Worm (Caenorhabditis elegans) whole organism, L4 larva: Measurements from ENCODE around the gene F13D2.1.
A peak's percentile ranks its signal among the peaks of the same experiment; 100 is the strongest.

Experiments
- F10B5.3 ChIP-seq: sonication (generic microtip); optimal IDR thresholded peaks from 2 replicates; lab custom pipeline; 2016; ENCODE audit warnings: mild to moderate bottlenecking, missing genetic modification characterization, missing compliant biosample characterization
- R02D3.7 ChIP-seq: fragments of 150-350 bp; sonication (generic microtip); optimal IDR thresholded peaks from 3 replicates; lab custom pipeline; 2014; ENCODE audit warnings: missing biosample characterization, missing genetic modification characterization
- T26A8.4 ChIP-seq: fragments of 200-800 bp; sonication (Bioruptor generic); IDR thresholded peaks from 2 replicates; pipeline ENCODE4 v1.3.6; 2022; ENCODE audit warnings: missing genetic modification characterization, missing compliant biosample characterization
- ZK337.2 ChIP-seq: fragments of 200-800 bp; sonication (Bioruptor generic); IDR thresholded peaks from 2 replicates; pipeline ENCODE4 v1.3.6; 2022; ENCODE audit warnings: missing genetic modification reagents, missing genetic modification characterization, missing compliant biosample characterization
- ZK546.5 ChIP-seq, 2 experiments: sonication (generic microtip); optimal IDR thresholded peaks; 2 replicates each; lab custom pipeline; 2017; ENCODE audit warnings: missing biosample characterization in 2 of 2, missing genetic modification characterization in 2 of 2
- ama-1 ChIP-seq: fragments of 150-350 bp; optimal IDR thresholded peaks from 2 replicates; lab custom pipeline; 2014; ENCODE audit warnings: inconsistent platforms, mixed read lengths
- arid-1 ChIP-seq: fragments of 200-800 bp; sonication (Bioruptor generic); conservative IDR thresholded peaks from 2 replicates; pipeline ENCODE4 v1.3.6; 2022; ENCODE audit warnings: missing genetic modification reagents, missing genetic modification characterization, missing compliant biosample characterization
- ceh-28 ChIP-seq: fragments of 150-350 bp; optimal IDR thresholded peaks from 2 replicates; lab custom pipeline; 2014; ENCODE audit warnings: missing biosample characterization, missing genetic modification reagents, missing genetic modification characterization
- ceh-32 ChIP-seq: sonication (generic microtip); optimal IDR thresholded peaks from 2 replicates; lab custom pipeline; 2016; ENCODE audit warnings: mild to moderate bottlenecking, missing genetic modification characterization, missing compliant biosample characterization; ENCODE audit not compliant: poor library complexity
- ceh-82 ChIP-seq: sonication (generic microtip); optimal IDR thresholded peaks from 2 replicates; lab custom pipeline; 2017; ENCODE audit warnings: missing biosample characterization, missing genetic modification characterization
- daf-8 ChIP-seq: fragments of 200-800 bp; sonication (Bioruptor generic); IDR thresholded peaks from 2 replicates; pipeline ENCODE4 v1.3.6; 2022; ENCODE audit warnings: missing genetic modification characterization, missing compliant biosample characterization
- dmd-6 ChIP-seq: fragments of 200-800 bp; sonication (Bioruptor generic); IDR thresholded peaks from 2 replicates; pipeline ENCODE4 v1.3.6; 2022; ENCODE audit warnings: missing genetic modification reagents, missing genetic modification characterization, missing compliant biosample characterization
- fos-1 ChIP-seq: fragments of 150-350 bp; optimal IDR thresholded peaks from 2 replicates; lab custom pipeline; 2014; ENCODE audit warnings: missing biosample characterization, missing genetic modification characterization
- hlh-30 ChIP-seq: sonication (generic microtip); optimal IDR thresholded peaks from 2 replicates; lab custom pipeline; 2017; ENCODE audit warnings: antibody characterized with exemption, mild to moderate bottlenecking, missing genetic modification characterization, missing compliant biosample characterization; ENCODE audit not compliant: insufficient read depth
- lin-1 ChIP-seq: fragments of 200-800 bp; sonication (Bioruptor generic); IDR thresholded peaks from 2 replicates; pipeline ENCODE4 v1.3.6; 2022; ENCODE audit warnings: missing genetic modification reagents, missing genetic modification characterization, missing compliant biosample characterization
- lin-13 ChIP-seq: fragments of 150-350 bp; optimal IDR thresholded peaks from 2 replicates; lab custom pipeline; 2014; ENCODE audit warnings: missing biosample characterization, missing genetic modification reagents, missing genetic modification characterization
- lin-38 ChIP-seq: fragments of 200-800 bp; sonication (Bioruptor generic); IDR thresholded peaks from 2 replicates; pipeline ENCODE4 v1.3.6; 2022; ENCODE audit warnings: missing genetic modification reagents, missing genetic modification characterization, missing compliant biosample characterization
- madf-9 ChIP-seq: fragments of 200-800 bp; sonication (Bioruptor generic); conservative IDR thresholded peaks from 2 replicates; pipeline ENCODE4 v1.3.6; 2022; ENCODE audit warnings: missing genetic modification reagents, missing genetic modification characterization, missing compliant biosample characterization
- mes-2 ChIP-seq: sonication (generic microtip); optimal IDR thresholded peaks from 2 replicates; lab custom pipeline; 2016; ENCODE audit warnings: missing genotype, mild to moderate bottlenecking, missing genetic modification characterization, missing compliant biosample characterization; ENCODE audit not compliant: poor library complexity, severe bottlenecking
- mxl-2 ChIP-seq: fragments of 200-800 bp; sonication (Bioruptor generic); conservative IDR thresholded peaks from 2 replicates; pipeline ENCODE4 v1.3.6; 2022; ENCODE audit warnings: missing genetic modification reagents, missing genetic modification characterization, missing compliant biosample characterization
- nhr-25 ChIP-seq: sonication (generic microtip); optimal IDR thresholded peaks from 2 replicates; lab custom pipeline; 2017; ENCODE audit warnings: missing genetic modification characterization, mild to moderate bottlenecking, missing compliant biosample characterization, antibody characterized with exemption, moderate library complexity, borderline replicate concordance; ENCODE audit not compliant: insufficient read depth
- nhr-48 ChIP-seq: sonication (generic microtip); optimal IDR thresholded peaks from 2 replicates; lab custom pipeline; 2016; ENCODE audit warnings: mild to moderate bottlenecking, missing genetic modification characterization, missing compliant biosample characterization
- nhr-76 ChIP-seq: fragments of 150-350 bp; optimal IDR thresholded peaks from 2 replicates; lab custom pipeline; 2014; ENCODE audit warnings: missing biosample characterization, missing genetic modification characterization
- nhr-77 ChIP-seq: fragments of 150-350 bp; optimal IDR thresholded peaks from 2 replicates; lab custom pipeline; 2014; ENCODE audit warnings: missing biosample characterization, missing genetic modification characterization
- pqm-1 ChIP-seq: sonication (generic microtip); optimal IDR thresholded peaks from 2 replicates; lab custom pipeline; 2017; ENCODE audit warnings: missing biosample characterization, missing genetic modification characterization
- saeg-2 ChIP-seq: fragments of 200-800 bp; sonication (Bioruptor generic); IDR thresholded peaks from 2 replicates; pipeline ENCODE4 v1.3.6; 2022; ENCODE audit warnings: missing genetic modification reagents, missing genetic modification characterization, missing compliant biosample characterization
- sdz-12 ChIP-seq: fragments of 200-800 bp; sonication (Bioruptor generic); optimal IDR thresholded peaks from 2 replicates; lab custom pipeline; 2018; ENCODE audit warnings: mild to moderate bottlenecking, missing genetic modification characterization, missing compliant biosample characterization
- skn-1 ChIP-seq: fragments of 150-350 bp; optimal IDR thresholded peaks from 2 replicates; lab custom pipeline; 2014; ENCODE audit warnings: missing biosample characterization, missing genetic modification characterization
- snpc-4 ChIP-seq: fragments of 150-350 bp; optimal IDR thresholded peaks from 2 replicates; lab custom pipeline; 2014; ENCODE audit warnings: missing biosample characterization, missing genetic modification characterization
- unc-130 ChIP-seq: sonication (generic microtip); optimal IDR thresholded peaks from 2 replicates; lab custom pipeline; 2016; ENCODE audit warnings: missing genetic modification reagents, missing genetic modification characterization, missing compliant biosample characterization
- unc-62 ChIP-seq, 3 experiments: fragments of 150-350 bp in 1 of 3; sonication (generic microtip); optimal IDR thresholded peaks in 2 of 3; peaks in 1 of 3; 1 replicate in 1 of 3; 2 replicates in 2 of 3; lab custom pipeline; 2014 to 2017; ENCODE audit warnings: missing biosample characterization in 3 of 3, missing genetic modification characterization in 3 of 3, missing genetic modification reagents in 3 of 3, missing genotype in 1 of 3
- zip-2 ChIP-seq: fragments of 150-350 bp; optimal IDR thresholded peaks from 2 replicates; lab custom pipeline; 2014; ENCODE audit warnings: missing biosample characterization, missing genetic modification characterization
- ztf-11 ChIP-seq: fragments of 150-350 bp; optimal IDR thresholded peaks from 2 replicates; lab custom pipeline; 2014; ENCODE audit warnings: missing biosample characterization, missing genetic modification characterization
- ztf-7 ChIP-seq: fragments of 150-350 bp; optimal IDR thresholded peaks from 2 replicates; lab custom pipeline; 2014; ENCODE audit warnings: missing biosample characterization, missing genetic modification characterization

F13D2.1 gene

DNA sequence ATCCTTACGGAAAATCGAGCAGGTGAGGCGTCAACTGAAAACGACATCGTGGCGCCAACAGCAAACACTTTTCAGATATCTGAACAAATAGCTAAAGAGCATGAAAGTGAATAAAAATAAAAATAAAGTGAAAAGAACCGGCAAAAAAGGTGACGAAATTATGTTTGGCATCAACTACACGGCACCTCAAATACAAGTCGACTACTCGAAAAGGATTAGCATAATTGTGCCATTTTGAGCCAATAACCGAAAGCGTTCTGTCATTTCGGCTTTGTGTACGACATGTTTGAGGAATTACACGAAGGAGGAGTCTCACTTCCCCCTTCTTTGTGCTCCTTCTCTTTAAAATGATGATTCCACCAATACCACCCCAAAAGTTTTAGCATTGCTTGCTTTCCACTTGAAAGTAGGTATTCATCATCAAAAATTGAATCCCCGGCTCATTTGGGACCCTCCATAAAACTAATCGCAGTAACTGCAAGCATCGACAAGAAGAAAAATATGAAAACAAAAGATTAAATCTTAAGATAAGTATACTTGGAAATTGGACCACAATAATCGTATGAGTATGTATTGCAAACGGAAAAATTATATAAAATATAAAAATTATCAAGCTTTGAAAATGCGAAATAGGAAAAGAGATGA lies 54.5 kb downstream of the F13D2.1 start:
- peak in 1 of 2 experiments; percentile 99 for TF ChIP-seq unc-62 (GFP tag; optimal IDR thresholded peaks at IDR 0.05 in 1 of 2; lab: Kevin White, UChicago)
- TF ChIP-seq unc-62 (tag; optimal IDR thresholded peaks at IDR 0.05; lab: Kevin White, UChicago), result no peak
- no peak for TF ChIP-seq ZK337.2 (GFP tag; lab: Robert Waterston, UW)

DNA sequence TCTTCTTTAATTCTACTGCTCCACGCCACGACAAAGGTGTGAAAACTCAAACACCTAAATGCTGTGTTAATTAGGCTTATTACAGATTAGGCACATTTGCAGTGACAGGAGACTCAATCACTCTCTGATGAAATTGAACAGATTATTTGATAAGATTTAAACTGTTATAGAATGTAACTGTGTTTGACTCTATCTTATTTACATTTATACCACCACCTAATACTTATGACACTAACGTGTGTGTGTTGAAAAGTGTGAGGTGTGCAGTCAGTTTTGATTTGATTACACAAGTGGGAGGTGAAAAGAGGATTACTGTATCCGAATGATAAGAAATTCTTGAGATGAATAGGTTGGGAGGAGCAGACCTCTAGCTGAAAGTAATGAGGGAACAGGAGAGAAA lies 57.2 kb downstream of the F13D2.1 start:
- TF ChIP-seq F10B5.3 (no peak), pqm-1 (tag; lab: Kevin White, UChicago) (peak; percentile 45)
- TF ChIP-seq, all 104 proteins: peak for 1

DNA sequence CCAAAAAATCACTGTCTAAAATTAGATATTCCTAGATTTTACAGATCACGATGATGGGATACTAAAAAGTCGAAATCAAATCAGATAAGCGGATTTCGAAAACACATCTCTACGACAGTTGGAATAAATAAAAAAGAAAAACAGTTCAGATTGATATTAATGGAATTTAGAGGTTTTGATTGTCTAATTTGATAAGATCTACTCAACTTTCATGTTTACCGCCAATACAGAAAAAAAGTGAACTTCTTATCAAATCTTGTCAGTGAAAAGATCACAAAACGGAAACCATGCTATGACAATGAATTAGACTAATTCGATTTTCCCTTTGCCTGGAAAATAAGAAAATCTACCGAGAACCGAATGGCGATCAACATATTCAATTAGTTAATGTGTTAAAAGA lies 63.2 kb downstream of the F13D2.1 start:
- TF ChIP-seq nhr-76 (tag; lab: Kevin White, UChicago) (no peak), fos-1 (tag; lab: Kevin White, UChicago) (no peak), snpc-4 (no peak), saeg-2 (GFP tag; lab: Robert Waterston, UW) (no peak), nhr-48 (no peak), mes-2 (tag; lab: Kevin White, UChicago) (no peak), lin-1 (GFP tag; lab: Robert Waterston, UW) (no peak), ztf-11 (no peak), hlh-30 (tag; lab: Kevin White, UChicago) (no peak), T26A8.4 (no peak)

DNA sequence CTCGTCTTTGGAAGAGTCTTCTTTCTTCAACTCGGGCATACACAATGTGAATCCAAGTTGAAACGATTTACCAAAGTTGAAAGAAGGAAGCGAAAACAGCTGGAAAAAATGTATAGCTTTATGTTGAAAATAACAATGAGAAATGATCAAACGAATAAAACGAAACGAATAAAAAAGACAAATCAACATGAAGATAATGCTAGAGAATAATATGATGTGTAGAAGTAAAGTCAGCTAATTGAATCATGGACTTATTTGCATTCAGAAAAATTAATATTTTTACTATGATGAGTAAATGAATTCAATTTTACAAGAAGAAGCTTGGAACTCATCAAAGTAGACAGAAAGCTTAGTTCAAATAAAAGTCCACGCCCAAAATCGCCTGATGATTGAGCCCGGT lies 63.9 kb downstream of the F13D2.1 start, which contains the start of gene alr-1:
TSS of gene alr-1 (minus strand) at position 101 of the 400 bp plus-strand sequence.
- TF ChIP-seq pqm-1 (tag; lab: Kevin White, UChicago), result no peak
- TF ChIP-seq skn-1 (tag; lab: Kevin White, UChicago), result no peak
- no peak for TF ChIP-seq nhr-77 (tag; lab: Kevin White, UChicago)
- TF ChIP-seq unc-130 (GFP tag; lab: Kevin White, UChicago), result no peak
- no peak for TF ChIP-seq dmd-6
- no peak for TF ChIP-seq daf-8
- no peak for TF ChIP-seq snpc-4
- TF ChIP-seq ceh-32 (tag; lab: Kevin White, UChicago), result no peak
- TF ChIP-seq sdz-12 (GFP tag; lab: Kevin White, UChicago), result no peak
- no peak for TF ChIP-seq nhr-48
- no peak for TF ChIP-seq ztf-7 (tag; lab: Kevin White, UChicago)
- no peak for TF ChIP-seq nhr-25 (tag; lab: Kevin White, UChicago)
- no peak for TF ChIP-seq lin-13
- no peak for TF ChIP-seq madf-9 (GFP tag; lab: Robert Waterston, UW)
- no peak for TF ChIP-seq arid-1 (GFP tag; lab: Robert Waterston, UW)
- TF ChIP-seq, all 104 proteins: peak for 0

DNA sequence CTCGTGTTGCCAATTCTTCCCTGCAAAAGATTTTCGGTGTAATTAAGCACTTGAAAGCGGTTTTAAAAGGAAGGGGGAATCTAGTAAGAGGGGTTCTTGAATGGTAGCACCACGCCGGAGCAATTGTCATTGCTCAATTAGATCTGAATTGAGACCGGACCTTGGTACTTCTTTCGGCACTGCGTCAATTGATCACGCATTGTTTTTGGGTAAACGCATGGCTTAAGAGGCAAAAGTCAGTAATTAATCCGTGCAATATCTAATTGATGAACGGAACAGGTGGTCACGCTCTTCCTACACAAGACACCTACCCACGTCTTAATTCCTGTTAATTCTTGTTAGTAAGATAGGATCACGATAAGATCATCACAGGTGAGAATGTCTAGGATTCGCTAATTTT lies 65.4 kb downstream of the F13D2.1 start:
- no peak for TF ChIP-seq ama-1 (lab: Kevin White, UChicago)
- TF ChIP-seq unc-62 (GFP tag; optimal IDR thresholded peaks at IDR 0.05 in 1 of 2; lab: Kevin White, UChicago), result no peak
- TF ChIP-seq unc-62 (tag; optimal IDR thresholded peaks at IDR 0.05; lab: Kevin White, UChicago), result no peak
- no peak for TF ChIP-seq lin-38 (GFP tag; lab: Robert Waterston, UW)
- TF ChIP-seq mxl-2, result no peak
- TF ChIP-seq ceh-28 (tag; lab: Kevin White, UChicago), result no peak
- TF ChIP-seq zip-2 (tag; lab: Kevin White, UChicago), result no peak
- no peak for TF ChIP-seq nhr-76 (tag; lab: Kevin White, UChicago)
- TF ChIP-seq hlh-30 (tag; lab: Kevin White, UChicago), result no peak
- no peak for TF ChIP-seq ZK546.5 (tag; optimal IDR thresholded peaks at IDR 0.05; lab: Kevin White, UChicago)
- TF ChIP-seq ceh-82 (tag; lab: Kevin White, UChicago), result no peak
- TF ChIP-seq R02D3.7 (tag; lab: Kevin White, UChicago), result no peak
